Fruit fly (Drosophila melanogaster) whole organism, embryonic: ENCODE measurements around the gene Fit2.

Source experiments
- Antp ChIP-seq: fragments of 200-800 bp; sonication (Bioruptor generic); optimal IDR thresholded peaks from 3 replicates; lab custom pipeline; 2016; ENCODE audit warnings: missing biosample characterization, missing genetic modification characterization
- CG10543 ChIP-seq: fragments of 200-800 bp; sonication (Bioruptor generic); optimal IDR thresholded peaks from 3 replicates; lab custom pipeline; 2017; ENCODE audit warnings: missing biosample characterization, mild to moderate bottlenecking, missing genetic modification characterization, moderate library complexity
- CG10979 ChIP-seq: fragments of 200-800 bp; sonication (Bioruptor generic); optimal IDR thresholded peaks from 2 replicates; lab custom pipeline; 2018; ENCODE audit warnings: missing biosample characterization, mild to moderate bottlenecking, missing genetic modification characterization, moderate library complexity
- CG11085 ChIP-seq: fragments of 200-800 bp; sonication (Bioruptor generic); IDR thresholded peaks from 2 replicates; pipeline ENCODE4 v1.3.6; 2022; ENCODE audit warnings: missing biosample characterization, missing genetic modification characterization
- CG14441 ChIP-seq: fragments of 200-800 bp; sonication (Bioruptor generic); IDR thresholded peaks from 2 replicates; pipeline ENCODE4 v1.3.6; 2022; ENCODE audit warnings: missing biosample characterization, missing genetic modification characterization
- CG14710 ChIP-seq: fragments of 200-800 bp; sonication (Bioruptor generic); optimal IDR thresholded peaks from 3 replicates; lab custom pipeline; 2019; ENCODE audit warnings: missing biosample characterization, mild to moderate bottlenecking, missing genetic modification characterization, moderate library complexity
- CG17359 ChIP-seq: fragments of 200-800 bp; sonication (Bioruptor generic); optimal IDR thresholded peaks from 3 replicates; lab custom pipeline; 2018; ENCODE audit warnings: missing biosample characterization, mild to moderate bottlenecking, missing genetic modification characterization, moderate library complexity
- CG3281 ChIP-seq: fragments of 200-800 bp; sonication (Bioruptor generic); optimal IDR thresholded peaks from 3 replicates; lab custom pipeline; 2017; ENCODE audit warnings: missing biosample characterization, mild to moderate bottlenecking, missing genetic modification characterization
- CG34422 ChIP-seq: fragments of 200-800 bp; sonication (Bioruptor generic); IDR thresholded peaks from 3 replicates; pipeline ENCODE4 v1.3.6; 2022; ENCODE audit warnings: missing biosample characterization, missing genetic modification characterization
- CG4617 ChIP-seq: fragments of 200-800 bp; sonication (Bioruptor generic); optimal IDR thresholded peaks from 3 replicates; lab custom pipeline; 2016; ENCODE audit warnings: missing biosample characterization, missing genetic modification characterization, borderline replicate concordance
- CG4854 ChIP-seq: fragments of 200-800 bp; sonication (Bioruptor generic); optimal IDR thresholded peaks from 2 replicates; lab custom pipeline; 2016; ENCODE audit warnings: missing biosample characterization, missing genetic modification characterization, inconsistent platforms
- CG6791 ChIP-seq: fragments of 200-800 bp; sonication (Bioruptor generic); IDR thresholded peaks from 3 replicates; pipeline ENCODE4 v1.3.6; 2022; ENCODE audit warnings: missing biosample characterization, missing genetic modification characterization; ENCODE audit not compliant: partially characterized antibody
- CG9797 ChIP-seq: fragments of 200-800 bp; sonication (Bioruptor generic); optimal IDR thresholded peaks from 3 replicates; lab custom pipeline; 2018; ENCODE audit warnings: missing biosample characterization, mild to moderate bottlenecking, missing genetic modification characterization
- Chrac-16 ChIP-seq: fragments of 200-800 bp; sonication (Bioruptor generic); optimal IDR thresholded peaks from 3 replicates; lab custom pipeline; 2016; ENCODE audit warnings: missing biosample characterization, missing genetic modification characterization
- CrebB ChIP-seq: fragments of 200-800 bp; sonication (Bioruptor generic); optimal IDR thresholded peaks from 3 replicates; lab custom pipeline; 2018; ENCODE audit warnings: missing biosample characterization, mild to moderate bottlenecking, missing genetic modification characterization
- Doc2 ChIP-seq: fragments of 200-800 bp; sonication (Bioruptor generic); IDR thresholded peaks from 2 replicates; pipeline ENCODE4 v1.3.6; 2022; ENCODE audit warnings: missing biosample characterization, missing genetic modification characterization
- Doc3 ChIP-seq: fragments of 200-800 bp; sonication (Bioruptor generic); IDR thresholded peaks from 3 replicates; pipeline ENCODE4 v1.3.6; 2022; ENCODE audit warnings: missing biosample characterization, missing genetic modification characterization; ENCODE audit not compliant: partially characterized antibody
- Dp ChIP-seq: fragments of 200-800 bp; sonication (Bioruptor generic); optimal IDR thresholded peaks from 2 replicates; lab custom pipeline; 2018; ENCODE audit warnings: missing biosample characterization, mild to moderate bottlenecking, missing genetic modification characterization, moderate library complexity
- Dref ChIP-seq: fragments of 200-800 bp; sonication (Bioruptor generic); IDR thresholded peaks from 2 replicates; pipeline ENCODE4 v1.3.6; 2022; ENCODE audit warnings: missing biosample characterization, missing genetic modification characterization
- E2f2 ChIP-seq: fragments of 200-800 bp; sonication (Bioruptor generic); IDR thresholded peaks from 2 replicates; pipeline ENCODE4 v1.3.6; 2022; ENCODE audit warnings: missing biosample characterization, missing genetic modification characterization
- ERR ChIP-seq: fragments of 200-800 bp; sonication (Bioruptor generic); optimal IDR thresholded peaks from 2 replicates; lab custom pipeline; 2016; ENCODE audit warnings: missing biosample characterization, missing genetic modification characterization
- Ets97D ChIP-seq: fragments of 200-800 bp; sonication (Bioruptor generic); optimal IDR thresholded peaks from 3 replicates; lab custom pipeline; 2016; ENCODE audit warnings: missing biosample characterization, missing genetic modification characterization
- Fer3 ChIP-seq: fragments of 200-800 bp; sonication (Bioruptor generic); optimal IDR thresholded peaks from 2 replicates; lab custom pipeline; 2018; ENCODE audit warnings: missing biosample characterization, mild to moderate bottlenecking, missing genetic modification characterization, moderate library complexity
- Hand ChIP-seq: fragments of 200-800 bp; sonication (Bioruptor generic); optimal IDR thresholded peaks from 2 replicates; lab custom pipeline; 2017; ENCODE audit warnings: mild to moderate bottlenecking, missing biosample characterization, missing genetic modification reagents, missing genetic modification characterization
- HmgD ChIP-seq: fragments of 200-800 bp; sonication (Bioruptor generic); optimal IDR thresholded peaks from 3 replicates; lab custom pipeline; 2016; ENCODE audit warnings: missing biosample characterization, missing genetic modification characterization
- Hsf ChIP-seq: fragments of 200-800 bp; sonication (Bioruptor generic); optimal IDR thresholded peaks from 3 replicates; lab custom pipeline; 2016; ENCODE audit warnings: missing biosample characterization, missing genetic modification characterization
- Jarid2 ChIP-seq: fragments of 200-800 bp; sonication (Bioruptor generic); optimal IDR thresholded peaks from 3 replicates; lab custom pipeline; 2017; ENCODE audit warnings: mild to moderate bottlenecking, missing biosample characterization, missing genetic modification reagents, missing genetic modification characterization
- Lim3 ChIP-seq: fragments of 200-800 bp; sonication (Bioruptor generic); IDR thresholded peaks from 2 replicates; pipeline ENCODE4 v1.3.6; 2022; ENCODE audit warnings: missing biosample characterization, missing genetic modification characterization
- MBD-R2 ChIP-seq: fragments of 200-800 bp; sonication (Bioruptor generic); IDR thresholded peaks from 2 replicates; pipeline ENCODE4 v1.3.6; 2022; ENCODE audit warnings: missing biosample characterization, missing genetic modification characterization
- Meics ChIP-seq: fragments of 200-800 bp; sonication (Bioruptor generic); optimal IDR thresholded peaks from 2 replicates; lab custom pipeline; 2017; ENCODE audit warnings: missing biosample characterization, mild to moderate bottlenecking, missing genetic modification characterization
- Oli ChIP-seq: fragments of 200-800 bp; sonication (Bioruptor generic); optimal IDR thresholded peaks from 2 replicates; lab custom pipeline; 2018; ENCODE audit warnings: missing biosample characterization, mild to moderate bottlenecking, missing genetic modification characterization, moderate library complexity
- Pdp1 ChIP-seq, 2 experiments: fragments of 200-800 bp; sonication (Bioruptor generic); optimal IDR thresholded peaks; 3 replicates each; lab custom pipeline; 2016; ENCODE audit warnings: missing biosample characterization in 2 of 2, missing genetic modification characterization in 2 of 2, mild to moderate bottlenecking in 1 of 2, moderate library complexity in 1 of 2
- Sry-δ ChIP-seq: fragments of 200-800 bp; sonication (Bioruptor generic); optimal IDR thresholded peaks from 2 replicates; lab custom pipeline; 2016; ENCODE audit warnings: missing biosample characterization, missing genetic modification characterization
- Vsx1 ChIP-seq: fragments of 200-800 bp; sonication (Bioruptor generic); optimal IDR thresholded peaks from 2 replicates; lab custom pipeline; 2017; ENCODE audit warnings: missing biosample characterization, mild to moderate bottlenecking, missing genetic modification characterization, missing genetic modification reagents
- Xrp1 ChIP-seq: fragments of 200-800 bp; sonication (Bioruptor generic); IDR thresholded peaks from 2 replicates; pipeline ENCODE4 v1.3.6; 2022; ENCODE audit warnings: missing biosample characterization, missing genetic modification characterization
- amos ChIP-seq: fragments of 200-800 bp; sonication (Bioruptor generic); IDR thresholded peaks from 2 replicates; pipeline ENCODE4 v1.3.6; 2022; ENCODE audit warnings: missing biosample characterization, missing genetic modification characterization; ENCODE audit not compliant: partially characterized antibody
- aop ChIP-seq: fragments of 200-800 bp; sonication (Bioruptor generic); IDR thresholded peaks from 2 replicates; pipeline ENCODE4 v1.3.6; 2022; ENCODE audit warnings: missing biosample characterization, missing genetic modification characterization
- ara ChIP-seq: fragments of 200-800 bp; sonication (Bioruptor generic); IDR thresholded peaks from 2 replicates; pipeline ENCODE4 v1.3.6; 2022; ENCODE audit warnings: missing biosample characterization, missing genetic modification characterization
- crp ChIP-seq, 2 experiments: fragments of 200-800 bp; sonication (Bioruptor generic); optimal IDR thresholded peaks; 2 replicates in 1 of 2; 3 replicates in 1 of 2; lab custom pipeline; 2017; ENCODE audit warnings: missing biosample characterization in 2 of 2, missing genetic modification characterization in 2 of 2, mild to moderate bottlenecking in 1 of 2, moderate library complexity in 1 of 2
- danr ChIP-seq: fragments of 200-800 bp; sonication (Bioruptor generic); IDR thresholded peaks from 2 replicates; pipeline ENCODE4 v1.3.6; 2022; ENCODE audit warnings: missing biosample characterization, missing genetic modification characterization
- gfzf ChIP-seq: fragments of 200-800 bp; sonication (Bioruptor generic); optimal IDR thresholded peaks from 2 replicates; lab custom pipeline; 2016; ENCODE audit warnings: missing biosample characterization, mild to moderate bottlenecking, missing genetic modification characterization, moderate library complexity
- mirr ChIP-seq: fragments of 200-800 bp; sonication (Bioruptor generic); optimal IDR thresholded peaks from 3 replicates; lab custom pipeline; 2018; ENCODE audit warnings: missing biosample characterization, mild to moderate bottlenecking, missing genetic modification characterization
- onecut ChIP-seq: fragments of 200-800 bp; sonication (Bioruptor generic); IDR thresholded peaks from 2 replicates; pipeline ENCODE4 v1.3.6; 2022; ENCODE audit warnings: missing biosample characterization, missing genetic modification characterization
- salm ChIP-seq: fragments of 200-800 bp; sonication (Bioruptor generic); optimal IDR thresholded peaks from 2 replicates; lab custom pipeline; 2018; ENCODE audit warnings: missing biosample characterization, mild to moderate bottlenecking, missing genetic modification characterization
- seq ChIP-seq: fragments of 200-800 bp; sonication (Bioruptor generic); IDR thresholded peaks from 2 replicates; pipeline ENCODE4 v1.3.6; 2022; ENCODE audit warnings: missing biosample characterization, missing genetic modification characterization
- sna ChIP-seq: fragments of 200-800 bp; sonication (Bioruptor generic); IDR thresholded peaks from 2 replicates; pipeline ENCODE4 v1.3.6; 2022; ENCODE audit warnings: missing biosample characterization, missing genetic modification characterization; ENCODE audit not compliant: partially characterized antibody
- sug ChIP-seq: fragments of 200-800 bp; optimal IDR thresholded peaks from 2 replicates; lab custom pipeline; 2019; ENCODE audit warnings: missing biosample characterization, mild to moderate bottlenecking, missing genetic modification characterization, moderate library complexity
- trem ChIP-seq: fragments of 200-800 bp; optimal IDR thresholded peaks from 3 replicates; lab custom pipeline; 2019; ENCODE audit warnings: missing biosample characterization, mild to moderate bottlenecking, missing genetic modification characterization, moderate library complexity
- wek ChIP-seq: fragments of 200-800 bp; sonication (Bioruptor generic); optimal IDR thresholded peaks from 3 replicates; lab custom pipeline; 2018; ENCODE audit warnings: missing biosample characterization, mild to moderate bottlenecking, missing genetic modification characterization, moderate library complexity
- zen ChIP-seq: fragments of 200-800 bp; sonication (Bioruptor generic); optimal IDR thresholded peaks from 3 replicates; lab custom pipeline; 2018; ENCODE audit warnings: missing biosample characterization, mild to moderate bottlenecking, missing genetic modification characterization, moderate library complexity

Gene Fit2

dm6 chr3L:17044799-17045198 lies 20.7 kb downstream of the Fit2 start, which contains the start of gene Pop5 (continued):
- TF ChIP-seq Fer3 (tag; lab: Kevin White, UChicago), result peak; percentile 10
- peak; percentile 67 for TF ChIP-seq MBD-R2 (GFP tag; lab: Robert Waterston, UW)
- TF ChIP-seq sna, result no peak
- TF ChIP-seq Ets97D (GFP tag; lab: Kevin White, UChicago), result peak; percentile 94
- peak; percentile 9 for TF ChIP-seq CG10543 (GFP tag; lab: Kevin White, UChicago)
- TF ChIP-seq Hsf (GFP tag; lab: Kevin White, UChicago), result peak; percentile 3
- no peak for TF ChIP-seq salm
- no peak for TF ChIP-seq danr (GFP tag; lab: Robert Waterston, UW)
- no peak for TF ChIP-seq Chrac-16
- TF ChIP-seq Sry-δ (GFP tag; lab: Kevin White, UChicago), result peak; percentile 70
- no peak for TF ChIP-seq Hand (GFP tag; lab: Kevin White, UChicago)
- peak; percentile 43 for TF ChIP-seq mirr
- TF ChIP-seq Meics (GFP tag; lab: Kevin White, UChicago), result peak; percentile 30
- no peak for TF ChIP-seq seq (GFP tag; lab: Robert Waterston, UW)
- TF ChIP-seq CG6791 (GFP tag; lab: Robert Waterston, UW), result no peak
- TF ChIP-seq wek (GFP tag; lab: Kevin White, UChicago), result peak; percentile 54
- TF ChIP-seq Antp (GFP tag; lab: Kevin White, UChicago), result no peak
- peak; percentile 19 for TF ChIP-seq CG3281 (GFP tag; lab: Kevin White, UChicago)
- no peak for TF ChIP-seq Doc2 (GFP tag; lab: Robert Waterston, UW)
- TF ChIP-seq Dref (GFP tag; lab: Robert Waterston, UW), result peak; percentile 77
- TF ChIP-seq Vsx1, result no peak
- TF ChIP-seq ERR (GFP tag; lab: Kevin White, UChicago), result no peak
- peak; percentile 36; the same call in 1 of the 2 replicates for TF ChIP-seq onecut (GFP tag; lab: Robert Waterston, UW)
- no peak for TF ChIP-seq CG14441 (GFP tag; lab: Robert Waterston, UW)
- peak; percentile 19 for TF ChIP-seq sug
- peak; percentile 88 for TF ChIP-seq trem (tag; lab: Kevin White, UChicago)
- TF ChIP-seq aop (GFP tag; lab: Robert Waterston, UW), result no peak
- peak; percentile 76 for TF ChIP-seq CG14710 (tag; lab: Kevin White, UChicago)
- TF ChIP-seq zen (tag; lab: Kevin White, UChicago), result peak; percentile 28
- peak; percentile 19 for TF ChIP-seq CG9797 (GFP tag; lab: Kevin White, UChicago)
- peak; percentile 58 for TF ChIP-seq CG4617
- TF ChIP-seq CG11085, result no peak
- TF ChIP-seq gfzf (GFP tag; lab: Kevin White, UChicago), result peak; percentile 34
- TF ChIP-seq E2f2 (GFP tag; lab: Robert Waterston, UW), result peak; percentile 91
- TF ChIP-seq HmgD (GFP tag; lab: Kevin White, UChicago), result peak; percentile 36
- no peak for TF ChIP-seq Xrp1 (GFP tag; lab: Robert Waterston, UW)
- TF ChIP-seq amos (GFP tag; lab: Robert Waterston, UW), result peak; percentile 53; the same call in 1 of the 2 replicates
- peak in 1 of 2 experiments; percentile 13 for TF ChIP-seq crp (GFP tag; optimal IDR thresholded peaks at IDR 0.05; lab: Kevin White, UChicago)
- TF ChIP-seq CG4854 (GFP tag; lab: Kevin White, UChicago), result no peak
- TF ChIP-seq Dp (GFP tag; lab: Kevin White, UChicago), result peak; percentile 89
- TF ChIP-seq Doc3 (GFP tag; lab: Robert Waterston, UW), result 0 out of 3 replicates have a peak, but pooled peaks have one; percentile 20
- TF ChIP-seq CG34422 (GFP tag; lab: Robert Waterston, UW), result 0 out of 3 replicates have a peak, but pooled peaks have one; percentile 32
- peak; percentile 19 for TF ChIP-seq CG17359
- no peak for TF ChIP-seq Lim3 (GFP tag; lab: Robert Waterston, UW)
- TF ChIP-seq CG10979 (tag; lab: Kevin White, UChicago), result peak; percentile 11
- no peak for TF ChIP-seq ara (GFP tag; lab: Robert Waterston, UW)
- no peak for TF ChIP-seq Oli (tag; lab: Kevin White, UChicago)
- peak; percentile 50 for TF ChIP-seq CrebB (tag; lab: Kevin White, UChicago)
- TF ChIP-seq Jarid2 (GFP tag; lab: Kevin White, UChicago), result no peak
- peak in 1 of 2 experiments; percentile 41 for TF ChIP-seq Pdp1 (GFP tag; optimal IDR thresholded peaks at IDR 0.05; lab: Kevin White, UChicago)
